Fruit fly (Drosophila melanogaster) whole organism, wandering third instar larva: ENCODE results near the gene CG4440.

Experiments used
- Abd-B ChIP-seq: fragments of >200 bp; optimal IDR thresholded peaks from 2 replicates; lab custom pipeline; 2017; ENCODE audit warnings: missing biosample characterization, missing genetic modification characterization
- CG32264 ChIP-seq: fragments of 200-800 bp; sonication (Bioruptor generic); optimal IDR thresholded peaks from 2 replicates; lab custom pipeline; 2016; ENCODE audit warnings: missing biosample characterization, missing genetic modification characterization
- CG9705 ChIP-seq: fragments of 200-800 bp; sonication (Bioruptor generic); optimal IDR thresholded peaks from 2 replicates; lab custom pipeline; 2018; ENCODE audit warnings: missing biosample characterization, mild to moderate bottlenecking, missing genetic modification characterization
- CrebA ChIP-seq: fragments of 200-800 bp; sonication (Bioruptor generic); optimal IDR thresholded peaks from 2 replicates; lab custom pipeline; 2016; ENCODE audit warnings: missing biosample characterization, mild to moderate bottlenecking, missing genetic modification characterization, borderline replicate concordance
- Dfd ChIP-seq: fragments of >200 bp; optimal IDR thresholded peaks from 2 replicates; lab custom pipeline; 2017; ENCODE audit warnings: missing biosample characterization, missing genetic modification characterization
- Dif ChIP-seq: fragments of 200-275, 200-300 bp; sonication (Bioruptor generic); optimal IDR thresholded peaks from 2 replicates; lab custom pipeline; 2018; ENCODE audit warnings: missing biosample characterization, missing genetic modification characterization; ENCODE audit not compliant: partially characterized antibody
- GATAd ChIP-seq: sonication (Bioruptor generic); optimal IDR thresholded peaks from 2 replicates; lab custom pipeline; 2016; ENCODE audit warnings: missing biosample characterization, missing genetic modification characterization
- HLH106 ChIP-seq: fragments of 200-800 bp; optimal IDR thresholded peaks from 3 replicates; lab custom pipeline; 2019; ENCODE audit warnings: missing biosample characterization, mild to moderate bottlenecking, missing genetic modification characterization, moderate library complexity
- Hnf4 ChIP-seq: fragments of 200-800 bp; sonication (Bioruptor generic); optimal IDR thresholded peaks from 2 replicates; lab custom pipeline; 2016; ENCODE audit warnings: missing biosample characterization, mild to moderate bottlenecking, missing genetic modification characterization
- Hr78 ChIP-seq: fragments of >200 bp; optimal IDR thresholded peaks from 2 replicates; lab custom pipeline; 2017; ENCODE audit warnings: missing biosample characterization, missing genetic modification characterization
- Hr83 ChIP-seq: fragments of 200-300 bp; sonication (Bioruptor generic); optimal IDR thresholded peaks from 2 replicates; lab custom pipeline; 2016; ENCODE audit warnings: missing biosample characterization, mild to moderate bottlenecking, missing genetic modification characterization, moderate library complexity; ENCODE audit not compliant: poor library complexity, severe bottlenecking
- Jra ChIP-seq: sonication (Bioruptor generic); optimal IDR thresholded peaks from 2 replicates; lab custom pipeline; 2016; ENCODE audit warnings: missing biosample characterization, missing genetic modification characterization
- Mio ChIP-seq: sonication (Bioruptor generic); optimal IDR thresholded peaks from 2 replicates; lab custom pipeline; 2016; ENCODE audit warnings: missing biosample characterization, missing genetic modification characterization
- Myc ChIP-seq: fragments of >200 bp; optimal IDR thresholded peaks from 2 replicates; lab custom pipeline; 2017
- N ChIP-seq: fragments of >200 bp; optimal IDR thresholded peaks from 2 replicates; lab custom pipeline; 2018; ENCODE audit warnings: missing biosample characterization, missing external identifiers, missing genetic modification characterization
- OdsH ChIP-seq: fragments of 200-800 bp; sonication (Bioruptor generic); optimal IDR thresholded peaks from 2 replicates; lab custom pipeline; 2016; ENCODE audit warnings: missing biosample characterization, mild to moderate bottlenecking, missing genetic modification characterization
- Rel ChIP-seq, 2 experiments: fragments of 200-800 bp; sonication (Bioruptor generic) in 1 of 2; optimal IDR thresholded peaks; 2 replicates in 1 of 2; 3 replicates in 1 of 2; lab custom pipeline; 2016 to 2019; ENCODE audit warnings: mild to moderate bottlenecking in 2 of 2, missing biosample characterization in 2 of 2, missing genetic modification characterization in 2 of 2, moderate library complexity in 1 of 2
- Sp1 ChIP-seq: fragments of 200-800 bp; sonication (Bioruptor generic); optimal IDR thresholded peaks from 3 replicates; lab custom pipeline; 2019; ENCODE audit warnings: missing biosample characterization, mild to moderate bottlenecking, missing genetic modification characterization, moderate library complexity
- Vsx2 ChIP-seq: fragments of 200-300, 225-300 bp; sonication (Bioruptor generic); optimal IDR thresholded peaks from 2 replicates; lab custom pipeline; 2018; ENCODE audit warnings: missing biosample characterization, missing genetic modification characterization; ENCODE audit not compliant: partially characterized antibody
- br ChIP-seq: fragments of 200-800 bp; sonication (Bioruptor generic); optimal IDR thresholded peaks from 2 replicates; lab custom pipeline; 2016; ENCODE audit warnings: missing biosample characterization, missing genetic modification characterization
- brk ChIP-seq: fragments of 200-800 bp; sonication (Bioruptor generic); optimal IDR thresholded peaks from 2 replicates; lab custom pipeline; 2016; ENCODE audit warnings: missing biosample characterization, mild to moderate bottlenecking, missing genetic modification characterization
- dl ChIP-seq, 2 experiments: fragments of 175-275, 200-275 bp in 1 of 2; fragments of 200-275 bp in 1 of 2; sonication (Bioruptor generic); optimal IDR thresholded peaks; lab custom pipeline; 2018; ENCODE audit warnings: mild to moderate bottlenecking in 2 of 2, missing biosample characterization in 2 of 2, missing genetic modification characterization in 2 of 2, moderate library complexity in 2 of 2; ENCODE audit not compliant: partially characterized antibody in 2 of 2, insufficient read depth in 1 of 2
- dmrt93B ChIP-seq: fragments of 200-800 bp; sonication (Bioruptor generic); optimal IDR thresholded peaks from 2 replicates; lab custom pipeline; 2018; ENCODE audit warnings: missing biosample characterization, mild to moderate bottlenecking, missing genetic modification characterization
- dsf ChIP-seq: sonication (Bioruptor generic); optimal IDR thresholded peaks from 2 replicates; lab custom pipeline; 2016; ENCODE audit warnings: missing biosample characterization, missing genetic modification characterization, borderline replicate concordance
- ey ChIP-seq: fragments of 200-800 bp; sonication (Bioruptor generic); optimal IDR thresholded peaks from 2 replicates; lab custom pipeline; 2016; ENCODE audit warnings: missing biosample characterization, missing genetic modification characterization
- foxo ChIP-seq, 2 experiments: fragments of 200-800 bp; sonication (Bioruptor generic); optimal IDR thresholded peaks; 2 replicates in 1 of 2; 3 replicates in 1 of 2; lab custom pipeline; 2016 to 2017; ENCODE audit warnings: missing biosample characterization in 2 of 2, missing genetic modification characterization in 2 of 2
- fru ChIP-seq: fragments of 200-800 bp; sonication (Bioruptor generic); optimal IDR thresholded peaks from 3 replicates; lab custom pipeline; 2016; ENCODE audit warnings: missing biosample characterization, mild to moderate bottlenecking, missing genetic modification characterization
- h ChIP-seq: fragments of 200-800 bp; sonication (Bioruptor generic); optimal IDR thresholded peaks from 3 replicates; lab custom pipeline; 2016; ENCODE audit warnings: missing biosample characterization, mild to moderate bottlenecking, missing genetic modification characterization
- jim ChIP-seq: fragments of 175-275, 200-325 bp; sonication (Bioruptor generic); optimal IDR thresholded peaks from 2 replicates; lab custom pipeline; 2016; ENCODE audit warnings: missing biosample characterization, mild to moderate bottlenecking, missing genetic modification characterization
- lola ChIP-seq: fragments of >200 bp; optimal IDR thresholded peaks from 2 replicates; lab custom pipeline; 2017; ENCODE audit warnings: missing biosample characterization, missing genetic modification characterization
- pan ChIP-seq: fragments of >200 bp; optimal IDR thresholded peaks from 2 replicates; lab custom pipeline; 2017
- psq ChIP-seq: fragments of 200-800 bp; sonication (Bioruptor generic); optimal IDR thresholded peaks from 3 replicates; lab custom pipeline; 2017; ENCODE audit warnings: missing biosample characterization, mild to moderate bottlenecking, missing genetic modification characterization, moderate library complexity
- rgr ChIP-seq: fragments of 200-800 bp; sonication (Bioruptor generic); optimal IDR thresholded peaks from 3 replicates; lab custom pipeline; 2016; ENCODE audit warnings: missing biosample characterization, mild to moderate bottlenecking, missing genetic modification characterization
- sage ChIP-seq: fragments of 200-800 bp; sonication (Bioruptor generic); optimal IDR thresholded peaks from 2 replicates; lab custom pipeline; 2016; ENCODE audit warnings: missing biosample characterization, mild to moderate bottlenecking, missing genetic modification characterization
- sv ChIP-seq: fragments of 200-800 bp; sonication (Bioruptor generic); optimal IDR thresholded peaks from 3 replicates; lab custom pipeline; 2016; ENCODE audit warnings: missing biosample characterization, missing genetic modification characterization
- tai ChIP-seq: sonication (Bioruptor generic); optimal IDR thresholded peaks from 2 replicates; lab custom pipeline; 2016; ENCODE audit warnings: missing biosample characterization, missing genetic modification characterization
- usp ChIP-seq: fragments of >200 bp; optimal IDR thresholded peaks from 2 replicates; lab custom pipeline; 2017; ENCODE audit warnings: missing biosample characterization, missing genetic modification characterization
- woc ChIP-seq: sonication (Bioruptor generic); optimal IDR thresholded peaks from 2 replicates; lab custom pipeline; 2016; ENCODE audit warnings: missing biosample characterization, mild to moderate bottlenecking, missing genetic modification characterization

Gene CG4440

dm6 chr2L:16351805-16352584, 22.3 kb downstream of the CG4440 start:
- no peak for TF ChIP-seq GATAd
- TF ChIP-seq woc = no peak
- TF ChIP-seq br (GFP tag; lab: Kevin White, UChicago) = no peak
- TF ChIP-seq Jra (GFP tag; lab: Kevin White, UChicago) = no peak
- no peak for TF ChIP-seq Myc (lab: Kevin White, UChicago)
- peak; percentile 23 for TF ChIP-seq Dfd

dm6 chr2L:16352585-16353580, 23.2 kb downstream of the CG4440 start, which contains the start of the genes Hyls1, chif and CG4455:
TSS of gene Hyls1 (minus strand) at chr2L:16352628.
TSS of gene chif (minus strand) at chr2L:16352628.
TSS of gene CG4455 (plus strand) at chr2L:16352934.
- no peak for TF ChIP-seq Jra (GFP tag; lab: Kevin White, UChicago)
- TF ChIP-seq Dif (GFP tag; lab: Kevin White, UChicago) = no peak
- TF ChIP-seq tai (GFP tag; lab: Kevin White, UChicago) = peak; percentile 62
- TF ChIP-seq Sp1 = peak; percentile 58
- peak; percentile 47 for TF ChIP-seq rgr (GFP tag; lab: Kevin White, UChicago)
- peak; percentile 69 for TF ChIP-seq HLH106 (tag; lab: Kevin White, UChicago)
- peak; percentile 75 for TF ChIP-seq brk
- TF ChIP-seq usp (GFP tag; lab: Kevin White, UChicago) = no peak
- no peak for TF ChIP-seq CrebA (GFP tag; lab: Kevin White, UChicago)
- TF ChIP-seq Mio (GFP tag; lab: Kevin White, UChicago) = no peak
- TF ChIP-seq GATAd = no peak
- no peak for TF ChIP-seq Rel (GFP tag; optimal IDR thresholded peaks at IDR 0.05; lab: Kevin White, UChicago)
- TF ChIP-seq Rel (tag; optimal IDR thresholded peaks at IDR 0.05; lab: Kevin White, UChicago) = peak; percentile 71
- no peak for TF ChIP-seq Vsx2 (GFP tag; lab: Kevin White, UChicago)
- TF ChIP-seq fru (GFP tag; lab: Kevin White, UChicago) = peak; percentile 1
- no peak for TF ChIP-seq dl (GFP tag; optimal IDR thresholded peaks at IDR 0.05; lab: Kevin White, UChicago; ENCODE audit: insufficient read depth in 1 of 2, partially characterized antibody in 2 of 2)
- TF ChIP-seq Myc (lab: Kevin White, UChicago) = no peak
- TF ChIP-seq OdsH (GFP tag; lab: Kevin White, UChicago) = peak; percentile 40
- peak; percentile 46 for TF ChIP-seq sage
- peak; percentile 40 for TF ChIP-seq woc
- TF ChIP-seq sv = peak; percentile 13
- peak; percentile 36 for TF ChIP-seq h (GFP tag; lab: Kevin White, UChicago)
- peak; percentile 53 for TF ChIP-seq Hnf4 (GFP tag; lab: Kevin White, UChicago)
- peak in 1 of 2 experiments; percentile 55 for TF ChIP-seq foxo (GFP tag; optimal IDR thresholded peaks at IDR 0.05; lab: Kevin White, UChicago)
- TF ChIP-seq N (GFP tag; lab: Kevin White, UChicago) = no peak
- TF ChIP-seq CG9705 (GFP tag; lab: Kevin White, UChicago) = peak; percentile 44
- TF ChIP-seq dsf (GFP tag; lab: Kevin White, UChicago) = no peak
- peak; percentile 28 for TF ChIP-seq Hr83 (GFP tag; lab: Kevin White, UChicago)
- TF ChIP-seq CG32264 (GFP tag; lab: Kevin White, UChicago) = no peak
- no peak for TF ChIP-seq lola (GFP tag; lab: Kevin White, UChicago)
- TF ChIP-seq jim (GFP tag; lab: Kevin White, UChicago) = no peak
- no peak for TF ChIP-seq br (GFP tag; lab: Kevin White, UChicago)
- no peak for TF ChIP-seq ey (GFP tag; lab: Kevin White, UChicago)
- TF ChIP-seq Hr78 (GFP tag; lab: Kevin White, UChicago) = no peak
- TF ChIP-seq Dfd = no peak
- peak; percentile 37 for TF ChIP-seq dmrt93B
- no peak for TF ChIP-seq pan (lab: Kevin White, UChicago)
- no peak for TF ChIP-seq Abd-B (GFP tag; lab: Kevin White, UChicago)
- peak; percentile 85 for TF ChIP-seq psq (GFP tag; lab: Kevin White, UChicago)
